Fruit fly (Drosophila melanogaster) whole organism, embryonic: ENCODE measurements around the gene CG7564.

Experiments
- Adf1 ChIP-seq: fragments of 200-800 bp; sonication (Bioruptor generic); IDR thresholded peaks from 2 replicates; pipeline ENCODE4 v1.3.6; 2022; ENCODE audit warnings: missing biosample characterization, missing genetic modification characterization
- CG1024 ChIP-seq: fragments of 200-800 bp; sonication (Bioruptor generic); IDR thresholded peaks from 2 replicates; pipeline ENCODE4 v1.3.6; 2022; ENCODE audit warnings: missing biosample characterization, missing genetic modification characterization
- CG10543 ChIP-seq: fragments of 200-800 bp; sonication (Bioruptor generic); optimal IDR thresholded peaks from 3 replicates; lab custom pipeline; 2017; ENCODE audit warnings: missing biosample characterization, mild to moderate bottlenecking, missing genetic modification characterization, moderate library complexity
- CG10979 ChIP-seq: fragments of 200-800 bp; sonication (Bioruptor generic); optimal IDR thresholded peaks from 2 replicates; lab custom pipeline; 2018; ENCODE audit warnings: missing biosample characterization, mild to moderate bottlenecking, missing genetic modification characterization, moderate library complexity
- CG12942 ChIP-seq: fragments of 200-800 bp; sonication (Bioruptor generic); optimal IDR thresholded peaks from 3 replicates; lab custom pipeline; 2016; ENCODE audit warnings: missing biosample characterization, missing genetic modification characterization
- CG13775 ChIP-seq: fragments of 200-800 bp; sonication (Bioruptor generic); optimal IDR thresholded peaks from 3 replicates; lab custom pipeline; 2017; ENCODE audit warnings: missing biosample characterization, mild to moderate bottlenecking, missing genetic modification characterization
- CG14441 ChIP-seq: fragments of 200-800 bp; sonication (Bioruptor generic); IDR thresholded peaks from 2 replicates; pipeline ENCODE4 v1.3.6; 2022; ENCODE audit warnings: missing biosample characterization, missing genetic modification characterization
- CG15073 ChIP-seq: fragments of 200-800 bp; sonication (Bioruptor generic); optimal IDR thresholded peaks from 2 replicates; lab custom pipeline; 2016; ENCODE audit warnings: missing biosample characterization, missing genetic modification characterization
- CG1832 ChIP-seq: fragments of 200-800 bp; sonication (Bioruptor generic); optimal IDR thresholded peaks from 2 replicates; lab custom pipeline; 2017; ENCODE audit warnings: missing biosample characterization, mild to moderate bottlenecking, missing genetic modification characterization, inconsistent platforms
- CG18599 ChIP-seq: fragments of 200-800 bp; sonication (Bioruptor generic); optimal IDR thresholded peaks from 3 replicates; lab custom pipeline; 2017; ENCODE audit warnings: missing biosample characterization, missing genetic modification characterization, mild to moderate bottlenecking, moderate library complexity, missing genetic modification reagents
- CG2120 ChIP-seq: fragments of 200-800 bp; sonication (Bioruptor generic); optimal IDR thresholded peaks from 3 replicates; lab custom pipeline; 2016; ENCODE audit warnings: missing biosample characterization, missing genetic modification characterization
- CG3847 ChIP-seq: fragments of 200-800 bp; sonication (Bioruptor generic); IDR thresholded peaks from 2 replicates; pipeline ENCODE4 v1.3.6; 2022; ENCODE audit warnings: missing biosample characterization, missing genetic modification characterization
- CG3995 ChIP-seq: fragments of 200-800 bp; sonication (Bioruptor generic); optimal IDR thresholded peaks from 3 replicates; lab custom pipeline; 2016; ENCODE audit warnings: missing biosample characterization, missing genetic modification characterization
- CG5953 ChIP-seq: fragments of 200-800 bp; sonication (Bioruptor generic); IDR thresholded peaks from 2 replicates; pipeline ENCODE4 v1.3.6; 2022; ENCODE audit warnings: missing biosample characterization, missing genetic modification characterization
- CG6791 ChIP-seq: fragments of 200-800 bp; sonication (Bioruptor generic); IDR thresholded peaks from 3 replicates; pipeline ENCODE4 v1.3.6; 2022; ENCODE audit warnings: missing biosample characterization, missing genetic modification characterization; ENCODE audit not compliant: partially characterized antibody
- CG7357 ChIP-seq: fragments of 200-800 bp; sonication (Bioruptor generic); IDR thresholded peaks from 3 replicates; pipeline ENCODE4 v1.3.6; 2022; ENCODE audit warnings: missing biosample characterization, missing genetic modification characterization
- CG8290 ChIP-seq, 3 experiments: fragments of 200-800 bp; sonication (Bioruptor generic); optimal IDR thresholded peaks; 2 replicates each; lab custom pipeline; 2016 to 2019; ENCODE audit warnings: missing biosample characterization in 3 of 3, missing genetic modification characterization in 3 of 3, mild to moderate bottlenecking in 2 of 3, moderate library complexity in 1 of 3
- CG8924 ChIP-seq: fragments of 200-800 bp; optimal IDR thresholded peaks from 3 replicates; lab custom pipeline; 2019; ENCODE audit warnings: missing biosample characterization, mild to moderate bottlenecking, missing genetic modification characterization, moderate library complexity
- CG9876 ChIP-seq: fragments of 200-800 bp; sonication (Bioruptor generic); optimal IDR thresholded peaks from 2 replicates; lab custom pipeline; 2016; ENCODE audit warnings: missing biosample characterization, missing genetic modification characterization
- CHES-1-like ChIP-seq: fragments of 200-800 bp; sonication (Bioruptor generic); optimal IDR thresholded peaks from 2 replicates; lab custom pipeline; 2016; ENCODE audit warnings: missing biosample characterization, missing genetic modification characterization
- D19A ChIP-seq: fragments of 200-800 bp; optimal IDR thresholded peaks from 3 replicates; lab custom pipeline; 2019; ENCODE audit warnings: missing biosample characterization, mild to moderate bottlenecking, missing genetic modification characterization, moderate library complexity
- Deaf1 ChIP-seq: fragments of 200-800 bp; optimal IDR thresholded peaks from 3 replicates; lab custom pipeline; 2019; ENCODE audit warnings: missing biosample characterization, mild to moderate bottlenecking, missing genetic modification characterization, moderate library complexity
- Dp ChIP-seq: fragments of 200-800 bp; sonication (Bioruptor generic); optimal IDR thresholded peaks from 2 replicates; lab custom pipeline; 2018; ENCODE audit warnings: missing biosample characterization, mild to moderate bottlenecking, missing genetic modification characterization, moderate library complexity
- Elba2 ChIP-seq: fragments of 200-800 bp; sonication (Bioruptor generic); optimal IDR thresholded peaks from 3 replicates; lab custom pipeline; 2016; ENCODE audit warnings: missing biosample characterization, missing genetic modification characterization
- GATAe ChIP-seq: fragments of 200-800 bp; sonication (Bioruptor generic); conservative IDR thresholded peaks from 2 replicates; pipeline ENCODE4 v1.3.6; 2022; ENCODE audit warnings: missing biosample characterization, missing genetic modification characterization
- Med ChIP-seq: fragments of 200-800 bp; sonication (Bioruptor generic); peaks from one replicate; lab custom pipeline; 2016; ENCODE audit warnings: missing biosample characterization, missing genetic modification characterization, mild to moderate bottlenecking, inconsistent platforms, moderate library complexity
- Meics ChIP-seq: fragments of 200-800 bp; sonication (Bioruptor generic); optimal IDR thresholded peaks from 2 replicates; lab custom pipeline; 2017; ENCODE audit warnings: missing biosample characterization, mild to moderate bottlenecking, missing genetic modification characterization
- Rfx ChIP-seq: fragments of 200-800 bp; sonication (Bioruptor generic); IDR thresholded peaks from 2 replicates; pipeline ENCODE4 v1.3.6; 2022; ENCODE audit warnings: missing biosample characterization, missing genetic modification characterization
- Taf1 ChIP-seq: fragments of 200-800 bp; sonication (Bioruptor generic); IDR thresholded peaks from 2 replicates; pipeline ENCODE4 v1.3.6; 2022; ENCODE audit warnings: missing biosample characterization, missing genetic modification characterization
- ci ChIP-seq: fragments of 200-800 bp; sonication (Bioruptor generic); IDR thresholded peaks from 3 replicates; pipeline ENCODE4 v1.3.6; 2022; ENCODE audit warnings: missing biosample characterization, missing genetic modification characterization
- grn ChIP-seq: fragments of 200-800 bp; sonication (Bioruptor generic); optimal IDR thresholded peaks from 3 replicates; lab custom pipeline; 2017; ENCODE audit warnings: missing biosample characterization, missing genetic modification characterization
- her ChIP-seq: fragments of 200-800 bp; sonication (Bioruptor generic); optimal IDR thresholded peaks from 2 replicates; lab custom pipeline; 2016; ENCODE audit warnings: missing biosample characterization, missing genetic modification characterization
- kah ChIP-seq: fragments of 200-800 bp; sonication (Bioruptor generic); optimal IDR thresholded peaks from 2 replicates; lab custom pipeline; 2018; ENCODE audit warnings: missing biosample characterization, mild to moderate bottlenecking, missing genetic modification characterization
- lbe ChIP-seq: fragments of 200-800 bp; sonication (Bioruptor generic); optimal IDR thresholded peaks from 2 replicates; lab custom pipeline; 2016; ENCODE audit warnings: missing biosample characterization, mild to moderate bottlenecking, missing genetic modification characterization
- lov ChIP-seq, 2 experiments: fragments of 200-800 bp in 1 of 2; fragments of >200 bp in 1 of 2; sonication (Bioruptor generic) in 1 of 2; IDR thresholded peaks in 1 of 2; optimal IDR thresholded peaks in 1 of 2; 2 replicates in 1 of 2; 3 replicates in 1 of 2; pipeline versions ENCODE4 v1.3.6 to Lab custom; 2017 to 2022; ENCODE audit warnings: missing biosample characterization in 1 of 2, missing genetic modification characterization in 1 of 2
- mirr ChIP-seq: fragments of 200-800 bp; sonication (Bioruptor generic); optimal IDR thresholded peaks from 3 replicates; lab custom pipeline; 2018; ENCODE audit warnings: missing biosample characterization, mild to moderate bottlenecking, missing genetic modification characterization
- pfk ChIP-seq: fragments of 200-800 bp; sonication (Bioruptor generic); optimal IDR thresholded peaks from 2 replicates; lab custom pipeline; 2018; ENCODE audit warnings: missing biosample characterization, mild to moderate bottlenecking, missing genetic modification characterization, moderate library complexity
- pita ChIP-seq: fragments of 200-800 bp; sonication (Bioruptor generic); optimal IDR thresholded peaks from 2 replicates; lab custom pipeline; 2017; ENCODE audit warnings: missing biosample characterization, mild to moderate bottlenecking, missing genetic modification characterization
- sim ChIP-seq: fragments of 200-800 bp; sonication (Bioruptor generic); IDR thresholded peaks from 2 replicates; pipeline ENCODE4 v1.3.6; 2022; ENCODE audit warnings: missing biosample characterization, missing genetic modification characterization
- sug ChIP-seq: fragments of 200-800 bp; optimal IDR thresholded peaks from 2 replicates; lab custom pipeline; 2019; ENCODE audit warnings: missing biosample characterization, mild to moderate bottlenecking, missing genetic modification characterization, moderate library complexity
- trh ChIP-seq: fragments of 200-800 bp; sonication (Bioruptor generic); optimal IDR thresholded peaks from 2 replicates; lab custom pipeline; 2016; ENCODE audit warnings: missing biosample characterization, missing genetic modification characterization
- usp ChIP-seq: fragments of >200 bp; optimal IDR thresholded peaks from 2 replicates; lab custom pipeline; 2017; ENCODE audit warnings: missing biosample characterization, missing genetic modification characterization
- yki ChIP-seq: fragments of >200 bp; optimal IDR thresholded peaks from 3 replicates; lab custom pipeline; 2018
- z ChIP-seq: fragments of 200-800 bp; sonication (Bioruptor generic); IDR thresholded peaks from 3 replicates; pipeline ENCODE4 v1.3.6; 2022; ENCODE audit warnings: missing biosample characterization, missing genetic modification characterization

Gene CG7564

DNA sequence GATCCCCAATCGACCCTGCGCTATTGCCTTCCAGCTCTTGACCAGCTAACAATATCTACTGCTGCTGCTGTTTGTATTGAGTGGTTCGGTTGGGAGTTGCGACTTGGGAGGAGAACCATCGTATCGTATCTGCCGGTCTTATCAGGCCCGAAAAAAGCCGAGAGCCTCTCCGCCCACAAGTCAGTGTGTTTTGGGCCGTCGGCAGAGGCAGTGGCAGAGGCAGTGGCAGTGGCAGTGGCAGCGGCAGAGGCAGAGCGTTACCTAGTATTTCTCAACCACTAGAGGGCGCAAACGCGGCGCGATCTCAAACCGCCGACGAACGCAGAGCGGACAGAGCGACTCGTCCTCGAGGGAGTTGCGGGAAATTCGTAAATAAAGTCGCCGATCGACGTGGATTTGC is 44.0 kb upstream of the CG7564 start, which contains the start of gene SecCl (continued):
- no peak for TF ChIP-seq lov (optimal IDR thresholded peaks at IDR 0.05; lab: Kevin White, UChicago)
- TF ChIP-seq lov (GFP tag; IDR thresholded peaks at IDR 0.05; lab: Robert Waterston, UW): 0 out of 3 replicates have a peak, but pooled peaks have one; percentile 20
- no peak for TF ChIP-seq CG1832 (GFP tag; lab: Kevin White, UChicago)
- TF ChIP-seq CG9876 (GFP tag; lab: Kevin White, UChicago): no peak
- TF ChIP-seq mirr (GFP tag; lab: Kevin White, UChicago): peak; percentile 36
- TF ChIP-seq CG15073 (GFP tag; lab: Kevin White, UChicago): no peak
- no peak for TF ChIP-seq usp (GFP tag; lab: Kevin White, UChicago)
- no peak for TF ChIP-seq pfk (GFP tag; lab: Kevin White, UChicago)
- peak; percentile 44 for TF ChIP-seq sug (tag; lab: Kevin White, UChicago)
- TF ChIP-seq yki (lab: Kevin White, UChicago): no peak
- no peak for TF ChIP-seq CG10979
- no peak for TF ChIP-seq CG13775 (GFP tag; lab: Kevin White, UChicago)
- TF ChIP-seq pita (GFP tag; lab: Kevin White, UChicago): no peak
- peak; percentile 62 for TF ChIP-seq Med (GFP tag; lab: Kevin White, UChicago)
- no peak for TF ChIP-seq CG7357 (GFP tag; lab: Robert Waterston, UW)
- peak; percentile 98 for TF ChIP-seq CG6791 (GFP tag; lab: Robert Waterston, UW)
- TF ChIP-seq CG5953 (GFP tag; lab: Robert Waterston, UW): no peak
- peak; percentile 63; the same call in 1 of the 3 replicates for TF ChIP-seq z
- TF ChIP-seq GATAe (GFP tag; lab: Robert Waterston, UW): peak; percentile 53
- TF ChIP-seq CG2120: no peak
- TF ChIP-seq CG10543 (GFP tag; lab: Kevin White, UChicago): peak; percentile 39
- 0 out of 2 replicates have a peak, but pooled peaks have one; percentile 14 for TF ChIP-seq Rfx
- no peak for TF ChIP-seq sim (GFP tag; lab: Robert Waterston, UW)
- no peak for TF ChIP-seq CG1024 (GFP tag; lab: Robert Waterston, UW)
- peak; percentile 54 for TF ChIP-seq grn (GFP tag; lab: Kevin White, UChicago)
- TF ChIP-seq Deaf1 (tag; lab: Kevin White, UChicago): peak; percentile 94
- TF ChIP-seq CG18599: peak; percentile 23
- TF ChIP-seq Adf1 (GFP tag; lab: Robert Waterston, UW): peak; percentile 97
- peak; percentile 100 for TF ChIP-seq CG8290 (GFP tag; optimal IDR thresholded peaks at IDR 0.05; lab: Kevin White, UChicago)
- TF ChIP-seq CG8290 (tag; optimal IDR thresholded peaks at IDR 0.05; lab: Kevin White, UChicago): peak; percentile 63 to 95
- no peak for TF ChIP-seq CHES-1-like
- TF ChIP-seq Taf1 (GFP tag; lab: Robert Waterston, UW): no peak
- no peak for TF ChIP-seq CG3995
- TF ChIP-seq D19A: no peak
- TF ChIP-seq CG3847 (GFP tag; lab: Robert Waterston, UW): no peak
- no peak for TF ChIP-seq CG8924 (tag; lab: Kevin White, UChicago)
- no peak for TF ChIP-seq lbe (GFP tag; lab: Kevin White, UChicago)
- no peak for TF ChIP-seq CG14441 (GFP tag; lab: Robert Waterston, UW)
- TF ChIP-seq her (GFP tag; lab: Kevin White, UChicago): no peak
- TF ChIP-seq Dp: no peak
- TF ChIP-seq CG12942 (GFP tag; lab: Kevin White, UChicago): no peak
- TF ChIP-seq Elba2 (GFP tag; lab: Kevin White, UChicago): no peak
- peak; percentile 55; the same call in 1 of the 3 replicates for TF ChIP-seq ci
- no peak for TF ChIP-seq kah (GFP tag; lab: Kevin White, UChicago)
- TF ChIP-seq Meics: no peak
- TF ChIP-seq trh (GFP tag; lab: Kevin White, UChicago): no peak
